Fruit fly (Drosophila melanogaster): ENCODE data around the gene dlg1.
A peak's percentile ranks its signal among the peaks of the same experiment; 100 is the strongest.

Gene dlg1

dm6 chrX:11446792-11447405, 77.4 kb downstream of the dlg1 start (continued):
- peak; percentile 89 for TF ChIP-seq CG6163 (GFP tag; IDR thresholded peaks at IDR 0.05)
- TF ChIP-seq CG4318 (GFP tag; optimal IDR thresholded peaks at IDR 0.05) = peak; percentile 63
- TF ChIP-seq Eip78C (GFP tag) = peak; percentile 92
- peak; percentile 86 for TF ChIP-seq lz (GFP tag; optimal IDR thresholded peaks at IDR 0.05)
- peak; percentile 89 for TF ChIP-seq pdm3 (GFP tag; optimal IDR thresholded peaks at IDR 0.05)
- TF ChIP-seq CG3032 (tag; optimal IDR thresholded peaks at IDR 0.05) = peak; percentile 61
- TF ChIP-seq fd85E (GFP tag; optimal IDR thresholded peaks at IDR 0.05) = peak; percentile 43
- TF ChIP-seq CG11902 (GFP tag; optimal IDR thresholded peaks at IDR 0.05) = peak; percentile 79
- peak; percentile 76 for TF ChIP-seq CG7368 (GFP tag; optimal IDR thresholded peaks at IDR 0.05)
- TF ChIP-seq OdsH (GFP tag; optimal IDR thresholded peaks at IDR 0.05) = peak; percentile 84
- TF ChIP-seq ss (GFP tag; optimal IDR thresholded peaks at IDR 0.05) = peak in 1 of 2 experiments; percentile 59
- peak; percentile 75 for TF ChIP-seq net (GFP tag; optimal IDR thresholded peaks at IDR 0.05)
- TF ChIP-seq CG31627 (GFP tag; optimal IDR thresholded peaks at IDR 0.05) = peak; percentile 87
- TF ChIP-seq Hr4 (GFP tag; optimal IDR thresholded peaks at IDR 0.05) = peak; percentile 84
- peak; percentile 59 for TF ChIP-seq fd59A (GFP tag; optimal IDR thresholded peaks at IDR 0.05)
- peak; percentile 83 for TF ChIP-seq esn (GFP tag; optimal IDR thresholded peaks at IDR 0.05)
- peak; percentile 86 for TF ChIP-seq CG32006 (GFP tag; optimal IDR thresholded peaks at IDR 0.05)
- TF ChIP-seq CG9139 (GFP tag; optimal IDR thresholded peaks at IDR 0.05) = peak; percentile 21
- TF ChIP-seq Eip93F (GFP tag; optimal IDR thresholded peaks at IDR 0.05) = no peak
- peak; percentile 72 for TF ChIP-seq CG1621 (tag; optimal IDR thresholded peaks at IDR 0.05)
- peak; percentile 79; the same call in 2 of the 3 replicates for TF ChIP-seq CG8119 (GFP tag; IDR thresholded peaks at IDR 0.05)
- peak; percentile 86 for TF ChIP-seq cyc (GFP tag; optimal IDR thresholded peaks at IDR 0.05)
- TF ChIP-seq dsx (GFP tag; optimal IDR thresholded peaks at IDR 0.05; ENCODE audit: poor library complexity, severe bottlenecking) = peak; percentile 59
- TF ChIP-seq Hr39 (GFP tag; optimal IDR thresholded peaks at IDR 0.05) = peak; percentile 89
- peak; percentile 76 for TF ChIP-seq achi (GFP tag; optimal IDR thresholded peaks at IDR 0.05)
- peak; percentile 85 for TF ChIP-seq Gug (GFP tag; IDR thresholded peaks at IDR 0.05)
- peak; percentile 42 for TF ChIP-seq Eip75B (GFP tag; optimal IDR thresholded peaks at IDR 0.05)
- TF ChIP-seq Hr38 (GFP tag; optimal IDR thresholded peaks at IDR 0.05) = no peak
- TF ChIP-seq CG3919 (GFP tag; optimal IDR thresholded peaks at IDR 0.05) = peak; percentile 84
- peak; percentile 72 for TF ChIP-seq CG34406 (GFP tag; optimal IDR thresholded peaks at IDR 0.05)
- TF ChIP-seq fkh (GFP tag; optimal IDR thresholded peaks at IDR 0.05) = peak; percentile 52
- peak; percentile 73 for TF ChIP-seq CG10669 (GFP tag; optimal IDR thresholded peaks at IDR 0.05)
- peak; percentile 73 for TF ChIP-seq CG11762 (GFP tag; optimal IDR thresholded peaks at IDR 0.05; ENCODE audit: insufficient read depth)
- TF ChIP-seq CG15336 (GFP tag; IDR thresholded peaks at IDR 0.05) = peak; percentile 80
- TF ChIP-seq acj6 (GFP tag; optimal IDR thresholded peaks at IDR 0.05) = peak; percentile 85

DNA sequence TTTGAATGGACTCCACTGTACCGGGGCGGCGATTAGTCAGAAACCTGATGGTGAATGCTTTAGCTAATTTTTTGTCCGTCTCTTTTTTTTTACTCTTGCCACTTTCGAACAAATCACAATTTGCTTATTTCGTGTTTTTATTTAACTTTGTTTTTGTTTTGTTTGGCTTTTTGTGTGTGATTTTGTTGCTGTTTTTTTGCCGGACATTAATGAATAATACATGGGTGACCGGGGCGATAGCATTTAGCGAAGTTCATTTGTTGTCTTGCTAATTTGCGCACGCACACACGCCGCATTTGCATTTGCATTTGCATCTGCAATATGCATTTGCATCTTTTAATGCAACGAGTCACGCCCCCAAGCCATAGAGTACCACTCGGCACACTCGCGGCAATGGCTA, 79.2 kb downstream of the dlg1 start:
- TF ChIP-seq Eip75B (GFP tag; optimal IDR thresholded peaks at IDR 0.05) (no peak), CG8119 (GFP tag; IDR thresholded peaks at IDR 0.05) (0 out of 3 replicates have a peak, but pooled peaks have one; percentile 28), Hr4 (GFP tag; optimal IDR thresholded peaks at IDR 0.05) (no peak), topi (GFP tag; optimal IDR thresholded peaks at IDR 0.05) (no peak), vri (GFP tag; optimal IDR thresholded peaks at IDR 0.05) (no peak), CG6792 (GFP tag; optimal IDR thresholded peaks at IDR 0.05) (no peak), svp (GFP tag) (no peak), fkh (GFP tag; optimal IDR thresholded peaks at IDR 0.05) (no peak), CG31627 (GFP tag; optimal IDR thresholded peaks at IDR 0.05) (no peak)

Data from whole organism, prepupa.